Fruit fly (Drosophila melanogaster) whole organism, wandering third instar larva: ENCODE results near the gene CG1387.
A peak's percentile ranks its signal among the peaks of the same experiment; 100 is the strongest.

Source experiments
- br ChIP-seq: fragments of 200-800 bp; sonication (Bioruptor generic); optimal IDR thresholded peaks from 2 replicates; lab custom pipeline; 2016; ENCODE audit warnings: missing biosample characterization, missing genetic modification characterization
- h ChIP-seq: fragments of 200-800 bp; sonication (Bioruptor generic); optimal IDR thresholded peaks from 3 replicates; lab custom pipeline; 2016; ENCODE audit warnings: missing biosample characterization, mild to moderate bottlenecking, missing genetic modification characterization
- rgr ChIP-seq: fragments of 200-800 bp; sonication (Bioruptor generic); optimal IDR thresholded peaks from 3 replicates; lab custom pipeline; 2016; ENCODE audit warnings: missing biosample characterization, mild to moderate bottlenecking, missing genetic modification characterization
- sage ChIP-seq: fragments of 200-800 bp; sonication (Bioruptor generic); optimal IDR thresholded peaks from 2 replicates; lab custom pipeline; 2016; ENCODE audit warnings: missing biosample characterization, mild to moderate bottlenecking, missing genetic modification characterization
- tai ChIP-seq: sonication (Bioruptor generic); optimal IDR thresholded peaks from 2 replicates; lab custom pipeline; 2016; ENCODE audit warnings: missing biosample characterization, missing genetic modification characterization

DNA sequence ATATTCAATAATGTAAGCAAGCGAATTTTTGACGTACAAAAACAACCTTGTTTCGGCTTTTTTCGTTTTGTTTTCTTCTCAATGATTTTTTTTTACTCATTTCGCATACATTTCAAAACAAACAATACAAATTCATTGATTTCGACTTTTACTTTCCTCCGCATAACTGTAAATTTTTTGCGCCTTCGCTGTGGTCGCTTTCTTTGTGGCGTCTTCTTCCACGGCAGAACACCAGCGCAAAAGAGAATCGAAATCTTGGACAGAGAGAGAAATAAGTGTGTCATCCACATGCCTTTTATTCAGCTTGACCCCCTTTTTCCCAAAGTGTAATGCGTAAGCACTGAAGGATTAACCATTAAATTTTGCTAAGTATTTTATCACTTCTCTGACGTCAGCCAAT is 28.8 kb downstream of the CG1387 start:
- TF ChIP-seq sage (no peak), h (GFP tag; lab: Kevin White, UChicago) (no peak), tai (GFP tag; lab: Kevin White, UChicago) (no peak), rgr (peak; percentile 12), br (no peak)
